Fruit fly (Drosophila melanogaster) whole organism, embryonic: ENCODE measurements around the gene Lrr47.

Source experiments
- Atf3 ChIP-seq: fragments of 200-800 bp; sonication (Bioruptor generic); optimal IDR thresholded peaks from 3 replicates; lab custom pipeline; 2016; ENCODE audit warnings: missing biosample characterization, missing genetic modification characterization
- CG10321 ChIP-seq: fragments of 200-800 bp; sonication (Bioruptor generic); IDR thresholded peaks from 2 replicates; pipeline ENCODE4 v1.3.6; 2022; ENCODE audit warnings: missing biosample characterization, missing genetic modification characterization
- CG11093 ChIP-seq: fragments of 200-800 bp; sonication (Bioruptor generic); IDR thresholded peaks from 3 replicates; pipeline ENCODE4 v1.3.6; 2022; ENCODE audit warnings: missing biosample characterization, missing genetic modification characterization
- CG15073 ChIP-seq: fragments of 200-800 bp; sonication (Bioruptor generic); optimal IDR thresholded peaks from 2 replicates; lab custom pipeline; 2016; ENCODE audit warnings: missing biosample characterization, missing genetic modification characterization
- CG15269 ChIP-seq: fragments of 200-800 bp; sonication (Bioruptor generic); optimal IDR thresholded peaks from 2 replicates; lab custom pipeline; 2018; ENCODE audit warnings: missing biosample characterization, mild to moderate bottlenecking, missing genetic modification characterization, moderate library complexity
- CG2712 ChIP-seq: fragments of 200-800 bp; optimal IDR thresholded peaks from 3 replicates; lab custom pipeline; 2019; ENCODE audit warnings: missing biosample characterization, mild to moderate bottlenecking, missing genetic modification characterization, moderate library complexity
- CG30020 ChIP-seq: fragments of 200-800 bp; optimal IDR thresholded peaks from 2 replicates; lab custom pipeline; 2019; ENCODE audit warnings: missing biosample characterization, mild to moderate bottlenecking, missing genetic modification characterization, moderate library complexity
- CG30403 ChIP-seq: fragments of 200-800 bp; sonication (Bioruptor generic); optimal IDR thresholded peaks from 3 replicates; lab custom pipeline; 2016; ENCODE audit warnings: missing biosample characterization, missing genetic modification characterization
- CG32532 ChIP-seq: fragments of 200-800 bp; sonication (Bioruptor generic); IDR thresholded peaks from 2 replicates; pipeline ENCODE4 v1.3.6; 2022; ENCODE audit warnings: missing biosample characterization, missing genetic modification characterization
- CG42726 ChIP-seq: fragments of 200-800 bp; sonication (Bioruptor generic); IDR thresholded peaks from 2 replicates; pipeline ENCODE4 v1.3.6; 2022; ENCODE audit warnings: missing biosample characterization, missing genetic modification characterization; ENCODE audit not compliant: partially characterized antibody
- CG4707 ChIP-seq: fragments of 200-800 bp; sonication (Bioruptor generic); optimal IDR thresholded peaks from 2 replicates; lab custom pipeline; 2018; ENCODE audit warnings: missing biosample characterization, mild to moderate bottlenecking, missing genetic modification characterization, moderate library complexity
- CG6854 ChIP-seq: fragments of 200-800 bp; sonication (Bioruptor generic); optimal IDR thresholded peaks from 3 replicates; lab custom pipeline; 2017; ENCODE audit warnings: missing biosample characterization, mild to moderate bottlenecking, missing genetic modification characterization
- CG8290 ChIP-seq, 3 experiments: fragments of 200-800 bp; sonication (Bioruptor generic); optimal IDR thresholded peaks; 2 replicates each; lab custom pipeline; 2016 to 2019; ENCODE audit warnings: missing biosample characterization in 3 of 3, missing genetic modification characterization in 3 of 3, mild to moderate bottlenecking in 2 of 3, moderate library complexity in 1 of 3
- CG9876 ChIP-seq: fragments of 200-800 bp; sonication (Bioruptor generic); optimal IDR thresholded peaks from 2 replicates; lab custom pipeline; 2016; ENCODE audit warnings: missing biosample characterization, missing genetic modification characterization
- CoRest ChIP-seq: fragments of 200-800 bp; sonication (Bioruptor generic); optimal IDR thresholded peaks from 3 replicates; lab custom pipeline; 2018; ENCODE audit warnings: missing biosample characterization, mild to moderate bottlenecking, missing genetic modification characterization, moderate library complexity
- Dbx ChIP-seq: fragments of 200-800 bp; sonication (Bioruptor generic); IDR thresholded peaks from 3 replicates; pipeline ENCODE4 v1.3.6; 2022; ENCODE audit warnings: missing biosample characterization, missing genetic modification characterization
- ERR ChIP-seq: fragments of 200-800 bp; sonication (Bioruptor generic); optimal IDR thresholded peaks from 2 replicates; lab custom pipeline; 2016; ENCODE audit warnings: missing biosample characterization, missing genetic modification characterization
- Fer2 ChIP-seq: fragments of 200-800 bp; sonication (Bioruptor generic); optimal IDR thresholded peaks from 2 replicates; lab custom pipeline; 2018; ENCODE audit warnings: missing biosample characterization, mild to moderate bottlenecking, missing genetic modification characterization, moderate library complexity
- HLHmδ ChIP-seq: fragments of 200-800 bp; sonication (Bioruptor generic); optimal IDR thresholded peaks from 2 replicates; lab custom pipeline; 2018; ENCODE audit warnings: missing biosample characterization, mild to moderate bottlenecking, missing genetic modification characterization, moderate library complexity
- Hmr ChIP-seq: fragments of 200-800 bp; sonication (Bioruptor generic); optimal IDR thresholded peaks from 3 replicates; lab custom pipeline; 2017; ENCODE audit warnings: mild to moderate bottlenecking, missing biosample characterization, missing genetic modification reagents, missing genetic modification characterization
- Neu2 ChIP-seq: fragments of 200-800 bp; sonication (Bioruptor generic); optimal IDR thresholded peaks from 3 replicates; lab custom pipeline; 2016; ENCODE audit warnings: missing biosample characterization, missing genetic modification characterization, borderline replicate concordance
- Sry-δ ChIP-seq: fragments of 200-800 bp; sonication (Bioruptor generic); optimal IDR thresholded peaks from 2 replicates; lab custom pipeline; 2016; ENCODE audit warnings: missing biosample characterization, missing genetic modification characterization
- Stat92E ChIP-seq, 3 experiments: fragments of >200 bp in 2 of 3; fragments of 200-800 bp in 1 of 3; sonication (Bioruptor generic) in 1 of 3; optimal IDR thresholded peaks; 2 replicates each; lab custom pipeline; 2017 to 2019; ENCODE audit warnings: missing biosample characterization in 3 of 3, missing genetic modification characterization in 3 of 3, mild to moderate bottlenecking in 1 of 3, moderate library complexity in 1 of 3
- Taf1 ChIP-seq: fragments of 200-800 bp; sonication (Bioruptor generic); IDR thresholded peaks from 2 replicates; pipeline ENCODE4 v1.3.6; 2022; ENCODE audit warnings: missing biosample characterization, missing genetic modification characterization
- abd-A ChIP-seq: fragments of 200-800 bp; sonication (Bioruptor generic); optimal IDR thresholded peaks from 3 replicates; lab custom pipeline; 2019; ENCODE audit warnings: missing biosample characterization, mild to moderate bottlenecking, missing genetic modification characterization, moderate library complexity
- al ChIP-seq: fragments of 200-800 bp; sonication (Bioruptor generic); IDR thresholded peaks from 2 replicates; pipeline ENCODE4 v1.3.6; 2022; ENCODE audit warnings: missing biosample characterization, missing genetic modification characterization
- bbx ChIP-seq: fragments of 200-800 bp; sonication (Bioruptor generic); IDR thresholded peaks from 2 replicates; pipeline ENCODE4 v1.3.6; 2022; ENCODE audit warnings: missing biosample characterization, missing genetic modification characterization; ENCODE audit not compliant: partially characterized antibody
- bowl ChIP-seq: fragments of 200-800 bp; sonication (Bioruptor generic); IDR thresholded peaks from 2 replicates; pipeline ENCODE4 v1.3.6; 2022; ENCODE audit warnings: missing biosample characterization, missing genetic modification characterization
- br ChIP-seq: fragments of >200 bp; optimal IDR thresholded peaks from 2 replicates; lab custom pipeline; 2017
- chinmo ChIP-seq: fragments of 200-800 bp; sonication (Bioruptor generic); IDR thresholded peaks from 4 replicates; pipeline ENCODE4 v1.3.6; 2022; ENCODE audit warnings: missing biosample characterization, missing genetic modification characterization; ENCODE audit not compliant: partially characterized antibody
- cwo ChIP-seq: fragments of 200-800 bp; sonication (Bioruptor generic); optimal IDR thresholded peaks from 3 replicates; lab custom pipeline; 2017; ENCODE audit warnings: missing biosample characterization, missing genetic modification characterization, mild to moderate bottlenecking, moderate library complexity, missing genetic modification reagents
- dan ChIP-seq: fragments of 200-800 bp; sonication (Bioruptor generic); IDR thresholded peaks from 2 replicates; pipeline ENCODE4 v1.3.6; 2022; ENCODE audit warnings: missing biosample characterization, missing genetic modification characterization
- dm ChIP-seq: fragments of 200-800 bp; sonication (Bioruptor generic); optimal IDR thresholded peaks from 3 replicates; lab custom pipeline; 2016; ENCODE audit warnings: missing biosample characterization, missing genetic modification characterization
- dmrt11E ChIP-seq: fragments of 200-800 bp; sonication (Bioruptor generic); optimal IDR thresholded peaks from 3 replicates; lab custom pipeline; 2018; ENCODE audit warnings: missing biosample characterization, mild to moderate bottlenecking, missing genetic modification characterization, moderate library complexity
- dpn ChIP-seq, 2 experiments: fragments of 200-800 bp; sonication (Bioruptor generic); optimal IDR thresholded peaks; 3 replicates each; lab custom pipeline; 2016; ENCODE audit warnings: missing biosample characterization in 2 of 2, missing genetic modification characterization in 2 of 2
- gem ChIP-seq: fragments of 200-800 bp; sonication (Bioruptor generic); optimal IDR thresholded peaks from 2 replicates; lab custom pipeline; 2019; ENCODE audit warnings: missing biosample characterization, mild to moderate bottlenecking, missing genetic modification characterization, moderate library complexity
- grau ChIP-seq: fragments of 200-800 bp; optimal IDR thresholded peaks from 3 replicates; lab custom pipeline; 2019; ENCODE audit warnings: missing biosample characterization, mild to moderate bottlenecking, missing genetic modification characterization, moderate library complexity
- kay ChIP-seq: fragments of 200-800 bp; sonication (Bioruptor generic); optimal IDR thresholded peaks from 2 replicates; lab custom pipeline; 2016; ENCODE audit warnings: missing biosample characterization, missing genetic modification characterization
- pb ChIP-seq: fragments of 200-800 bp; sonication (Bioruptor generic); optimal IDR thresholded peaks from 3 replicates; lab custom pipeline; 2016; ENCODE audit warnings: missing biosample characterization, missing genetic modification characterization
- phol ChIP-seq: fragments of 200-800 bp; sonication (Bioruptor generic); optimal IDR thresholded peaks from 3 replicates; lab custom pipeline; 2018; ENCODE audit warnings: missing biosample characterization, mild to moderate bottlenecking, missing genetic modification characterization, moderate library complexity
- prd ChIP-seq, 3 experiments: fragments of >200 bp in 2 of 3; fragments of 200-800 bp in 1 of 3; sonication (Bioruptor generic) in 1 of 3; optimal IDR thresholded peaks in 2 of 3; IDR thresholded peaks in 1 of 3; 2 replicates in 2 of 3; 3 replicates in 1 of 3; pipeline versions ENCODE4 v1.3.6 to Lab custom; 2017 to 2022; ENCODE audit warnings: missing biosample characterization in 1 of 3, missing genetic modification characterization in 1 of 3
- schlank ChIP-seq: fragments of 200-800 bp; sonication (Bioruptor generic); optimal IDR thresholded peaks from 2 replicates; lab custom pipeline; 2018; ENCODE audit warnings: missing biosample characterization, mild to moderate bottlenecking, missing genetic modification characterization
- sim ChIP-seq: fragments of 200-800 bp; sonication (Bioruptor generic); IDR thresholded peaks from 2 replicates; pipeline ENCODE4 v1.3.6; 2022; ENCODE audit warnings: missing biosample characterization, missing genetic modification characterization
- slbo ChIP-seq: fragments of 200-800 bp; sonication (Bioruptor generic); IDR thresholded peaks from 2 replicates; pipeline ENCODE4 v1.3.6; 2022; ENCODE audit warnings: missing biosample characterization, missing genetic modification characterization
- sug ChIP-seq: fragments of 200-800 bp; optimal IDR thresholded peaks from 2 replicates; lab custom pipeline; 2019; ENCODE audit warnings: missing biosample characterization, mild to moderate bottlenecking, missing genetic modification characterization, moderate library complexity
- tx ChIP-seq: fragments of 200-800 bp; sonication (Bioruptor generic); optimal IDR thresholded peaks from 2 replicates; lab custom pipeline; 2016; ENCODE audit warnings: missing biosample characterization, missing genetic modification characterization
- usp ChIP-seq: fragments of >200 bp; optimal IDR thresholded peaks from 2 replicates; lab custom pipeline; 2017; ENCODE audit warnings: missing biosample characterization, missing genetic modification characterization
- zen ChIP-seq: fragments of 200-800 bp; sonication (Bioruptor generic); optimal IDR thresholded peaks from 3 replicates; lab custom pipeline; 2018; ENCODE audit warnings: missing biosample characterization, mild to moderate bottlenecking, missing genetic modification characterization, moderate library complexity
- zfh1 ChIP-seq: fragments of 200-800 bp; sonication (Bioruptor generic); IDR thresholded peaks from 3 replicates; pipeline ENCODE4 v1.3.6; 2022; ENCODE audit warnings: missing biosample characterization, missing genetic modification characterization

Lrr47 gene

dm6 chr2L:10474268-10474678, 42.9 kb upstream of the Lrr47 start, which contains the start of gene RluA-1 (continued):
- TF ChIP-seq CoRest (tag; lab: Kevin White, UChicago) (peak; percentile 100), CG2712 (tag; lab: Kevin White, UChicago) (peak; percentile 100), dmrt11E (peak; percentile 100), bbx (GFP tag; lab: Robert Waterston, UW) (peak; percentile 52; the same call in 1 of the 2 replicates), CG6854 (GFP tag; lab: Kevin White, UChicago) (peak; percentile 98), CG4707 (peak; percentile 99), Stat92E (GFP tag; optimal IDR thresholded peaks at IDR 0.05; lab: Kevin White, UChicago) (peak in 1 of 3 experiments; percentile 98), prd (optimal IDR thresholded peaks at IDR 0.05; lab: Kevin White, UChicago) (no peak), prd (GFP tag; IDR thresholded peaks at IDR 0.05; lab: Robert Waterston, UW) (peak; percentile 99), CG32532 (peak; percentile 99), Neu2 (GFP tag; lab: Kevin White, UChicago) (no peak), al (peak; percentile 93), sug (tag; lab: Kevin White, UChicago) (peak; percentile 96), CG42726 (GFP tag; lab: Robert Waterston, UW) (no peak), bowl (GFP tag; lab: Robert Waterston, UW) (peak; percentile 99), Taf1 (GFP tag; lab: Robert Waterston, UW) (peak; percentile 93), phol (tag; lab: Kevin White, UChicago) (peak; percentile 99), gem (peak; percentile 100), CG15269 (tag; lab: Kevin White, UChicago) (peak; percentile 100), CG30020 (tag; lab: Kevin White, UChicago) (peak; percentile 89), CG11093 (GFP tag; lab: Robert Waterston, UW) (peak; percentile 99), ERR (GFP tag; lab: Kevin White, UChicago) (peak; percentile 85), cwo (GFP tag; lab: Kevin White, UChicago) (peak; percentile 98), abd-A (tag; lab: Kevin White, UChicago) (peak; percentile 92), Sry-δ (GFP tag; lab: Kevin White, UChicago) (peak; percentile 55), chinmo (GFP tag; lab: Robert Waterston, UW) (peak; percentile 73; the same call in 2 of the 4 replicates), CG30403 (GFP tag; lab: Kevin White, UChicago) (peak; percentile 99), Atf3 (GFP tag; lab: Kevin White, UChicago) (peak; percentile 92), CG15073 (peak; percentile 91), slbo (GFP tag; lab: Robert Waterston, UW) (peak; percentile 99), zen (tag; lab: Kevin White, UChicago) (peak; percentile 100), Dbx (peak; percentile 90), tx (GFP tag; lab: Kevin White, UChicago) (peak; percentile 92), pb (peak; percentile 71), HLHmδ (GFP tag; lab: Kevin White, UChicago) (peak; percentile 12), dpn (GFP tag; optimal IDR thresholded peaks at IDR 0.05; lab: Kevin White, UChicago) (peak; percentile 92 to 99), schlank (tag; lab: Kevin White, UChicago) (peak; percentile 96), zfh1 (GFP tag; lab: Robert Waterston, UW) (peak; percentile 100), grau (tag; lab: Kevin White, UChicago) (peak; percentile 99), kay (peak; percentile 86), Hmr (GFP tag; lab: Kevin White, UChicago) (peak; percentile 99), sim (GFP tag; lab: Robert Waterston, UW) (peak; percentile 99), dm (GFP tag; lab: Kevin White, UChicago) (peak; percentile 85), br (lab: Kevin White, UChicago) (no peak), CG8290 (GFP tag; optimal IDR thresholded peaks at IDR 0.05; lab: Kevin White, UChicago) (peak; percentile 95), CG8290 (tag; optimal IDR thresholded peaks at IDR 0.05; lab: Kevin White, UChicago) (peak; percentile 95 to 98), CG9876 (peak; percentile 72), CG10321 (peak; percentile 91), dan (GFP tag; lab: Robert Waterston, UW) (peak; percentile 97), usp (GFP tag; lab: Kevin White, UChicago) (no peak), Fer2 (peak; percentile 98)
